Fruit fly (Drosophila melanogaster) whole organism, embryonic: ENCODE data around the gene Jhbp11.

Source experiments
- Antp ChIP-seq: fragments of 200-800 bp; sonication (Bioruptor generic); optimal IDR thresholded peaks from 3 replicates; lab custom pipeline; 2016; ENCODE audit warnings: missing biosample characterization, missing genetic modification characterization
- CG10209 ChIP-seq: fragments of 200-800 bp; sonication (Bioruptor generic); optimal IDR thresholded peaks from 3 replicates; lab custom pipeline; 2017; ENCODE audit warnings: missing biosample characterization, mild to moderate bottlenecking, missing genetic modification characterization, missing genetic modification reagents
- CG10267 ChIP-seq: fragments of 200-800 bp; sonication (Bioruptor generic); optimal IDR thresholded peaks from 2 replicates; lab custom pipeline; 2018; ENCODE audit warnings: missing biosample characterization, mild to moderate bottlenecking, missing genetic modification characterization, moderate library complexity
- CG10274 ChIP-seq: fragments of 200-800 bp; sonication (Bioruptor generic); optimal IDR thresholded peaks from 3 replicates; lab custom pipeline; 2017; ENCODE audit warnings: missing biosample characterization, mild to moderate bottlenecking, missing genetic modification characterization
- CG10431 ChIP-seq: fragments of 200-800 bp; sonication (Bioruptor generic); optimal IDR thresholded peaks from 3 replicates; lab custom pipeline; 2018; ENCODE audit warnings: missing biosample characterization, mild to moderate bottlenecking, missing genetic modification characterization
- CG10979 ChIP-seq: fragments of 200-800 bp; sonication (Bioruptor generic); optimal IDR thresholded peaks from 2 replicates; lab custom pipeline; 2018; ENCODE audit warnings: missing biosample characterization, mild to moderate bottlenecking, missing genetic modification characterization, moderate library complexity
- CG11560 ChIP-seq: fragments of 200-800 bp; sonication (Bioruptor generic); IDR thresholded peaks from 3 replicates; pipeline ENCODE4 v1.3.6; 2022; ENCODE audit warnings: missing biosample characterization, missing genetic modification characterization
- CG11695 ChIP-seq: fragments of 200-800 bp; sonication (Bioruptor generic); IDR thresholded peaks from 3 replicates; pipeline ENCODE4 v1.3.6; 2022; ENCODE audit warnings: missing biosample characterization, missing genetic modification characterization
- CG1233 ChIP-seq: fragments of 200-800 bp; sonication (Bioruptor generic); optimal IDR thresholded peaks from 4 replicates; lab custom pipeline; 2018; ENCODE audit warnings: missing biosample characterization, mild to moderate bottlenecking, missing genetic modification characterization
- CG16815 ChIP-seq: fragments of 200-800 bp; sonication (Bioruptor generic); optimal IDR thresholded peaks from 3 replicates; lab custom pipeline; 2017; ENCODE audit warnings: missing biosample characterization, mild to moderate bottlenecking, missing genetic modification characterization
- CG2202 ChIP-seq: fragments of 200-800 bp; sonication (Bioruptor generic); optimal IDR thresholded peaks from 2 replicates; lab custom pipeline; 2018; ENCODE audit warnings: missing biosample characterization, mild to moderate bottlenecking, missing genetic modification characterization
- CG32532 ChIP-seq: fragments of 200-800 bp; sonication (Bioruptor generic); IDR thresholded peaks from 2 replicates; pipeline ENCODE4 v1.3.6; 2022; ENCODE audit warnings: missing biosample characterization, missing genetic modification characterization
- CG34422 ChIP-seq: fragments of 200-800 bp; sonication (Bioruptor generic); IDR thresholded peaks from 3 replicates; pipeline ENCODE4 v1.3.6; 2022; ENCODE audit warnings: missing biosample characterization, missing genetic modification characterization
- CG3847 ChIP-seq: fragments of 200-800 bp; sonication (Bioruptor generic); IDR thresholded peaks from 2 replicates; pipeline ENCODE4 v1.3.6; 2022; ENCODE audit warnings: missing biosample characterization, missing genetic modification characterization
- CG5245 ChIP-seq: fragments of 200-800 bp; sonication (Bioruptor generic); optimal IDR thresholded peaks from 3 replicates; lab custom pipeline; 2016; ENCODE audit warnings: missing biosample characterization, missing genetic modification characterization
- CG6654 ChIP-seq: fragments of 200-800 bp; sonication (Bioruptor generic); optimal IDR thresholded peaks from 2 replicates; lab custom pipeline; 2017; ENCODE audit warnings: missing biosample characterization, mild to moderate bottlenecking, missing genetic modification characterization
- CG6683 ChIP-seq: fragments of 200-800 bp; sonication (Bioruptor generic); optimal IDR thresholded peaks from 2 replicates; lab custom pipeline; 2017; ENCODE audit warnings: missing biosample characterization, mild to moderate bottlenecking, missing genetic modification characterization, missing genetic modification reagents
- CG7556 ChIP-seq: fragments of 200-800 bp; sonication (Bioruptor generic); optimal IDR thresholded peaks from 2 replicates; lab custom pipeline; 2017; ENCODE audit warnings: missing biosample characterization, mild to moderate bottlenecking, missing genetic modification characterization
- Camta ChIP-seq: fragments of 200-800 bp; sonication (Bioruptor generic); optimal IDR thresholded peaks from 2 replicates; lab custom pipeline; 2016; ENCODE audit warnings: missing biosample characterization, missing genetic modification characterization
- Dfd ChIP-seq, 2 experiments: fragments of >200 bp; optimal IDR thresholded peaks; 2 replicates each; lab custom pipeline; 2017; ENCODE audit warnings: missing biosample characterization in 2 of 2, missing genetic modification characterization in 2 of 2
- Dll ChIP-seq: fragments of 200-800 bp; sonication (Bioruptor generic); IDR thresholded peaks from 4 replicates; pipeline ENCODE4 v1.3.6; 2022; ENCODE audit warnings: missing biosample characterization, missing genetic modification characterization; ENCODE audit not compliant: partially characterized antibody
- MESR4 ChIP-seq: fragments of 200-800 bp; sonication (Bioruptor generic); optimal IDR thresholded peaks from 2 replicates; lab custom pipeline; 2018; ENCODE audit warnings: missing biosample characterization, mild to moderate bottlenecking, missing genetic modification characterization, moderate library complexity
- NC2α ChIP-seq: fragments of 200-800 bp; sonication (Bioruptor generic); optimal IDR thresholded peaks from 2 replicates; lab custom pipeline; 2016; ENCODE audit warnings: missing biosample characterization, missing genetic modification characterization
- Rx ChIP-seq: fragments of 200-800 bp; sonication (Bioruptor generic); IDR thresholded peaks from 2 replicates; pipeline ENCODE4 v1.3.6; 2022; ENCODE audit warnings: missing biosample characterization, missing genetic modification characterization
- Side ChIP-seq: fragments of 200-800 bp; sonication (Bioruptor generic); optimal IDR thresholded peaks from 2 replicates; lab custom pipeline; 2016; ENCODE audit warnings: missing biosample characterization, missing genetic modification characterization
- Sox102F ChIP-seq: fragments of 200-800 bp; sonication (Bioruptor generic); optimal IDR thresholded peaks from 2 replicates; lab custom pipeline; 2018; ENCODE audit warnings: missing biosample characterization, mild to moderate bottlenecking, missing genetic modification characterization, moderate library complexity
- Spps ChIP-seq: fragments of 200-800 bp; sonication (Bioruptor generic); optimal IDR thresholded peaks from 2 replicates; lab custom pipeline; 2018; ENCODE audit warnings: missing biosample characterization, mild to moderate bottlenecking, missing genetic modification characterization
- Tbp ChIP-seq: fragments of >200 bp; optimal IDR thresholded peaks from 2 replicates; lab custom pipeline; 2018; ENCODE audit warnings: missing biosample characterization, missing genetic modification characterization
- Usf ChIP-seq: fragments of 200-800 bp; sonication (Bioruptor generic); optimal IDR thresholded peaks from 2 replicates; lab custom pipeline; 2017; ENCODE audit warnings: missing genotype, missing biosample characterization, missing genetic modification characterization
- Xbp1 ChIP-seq: fragments of 200-800 bp; sonication (Bioruptor generic); optimal IDR thresholded peaks from 3 replicates; lab custom pipeline; 2016; ENCODE audit warnings: missing biosample characterization, mild to moderate bottlenecking, missing genetic modification characterization
- Xrp1 ChIP-seq: fragments of 200-800 bp; sonication (Bioruptor generic); IDR thresholded peaks from 2 replicates; pipeline ENCODE4 v1.3.6; 2022; ENCODE audit warnings: missing biosample characterization, missing genetic modification characterization
- al ChIP-seq: fragments of 200-800 bp; sonication (Bioruptor generic); IDR thresholded peaks from 2 replicates; pipeline ENCODE4 v1.3.6; 2022; ENCODE audit warnings: missing biosample characterization, missing genetic modification characterization
- az2 ChIP-seq: fragments of 200-800 bp; sonication (Bioruptor generic); optimal IDR thresholded peaks from 3 replicates; lab custom pipeline; 2016; ENCODE audit warnings: missing biosample characterization, missing genetic modification characterization
- ci ChIP-seq: fragments of 200-800 bp; sonication (Bioruptor generic); IDR thresholded peaks from 3 replicates; pipeline ENCODE4 v1.3.6; 2022; ENCODE audit warnings: missing biosample characterization, missing genetic modification characterization
- crp ChIP-seq, 2 experiments: fragments of 200-800 bp; sonication (Bioruptor generic); optimal IDR thresholded peaks; 2 replicates in 1 of 2; 3 replicates in 1 of 2; lab custom pipeline; 2017; ENCODE audit warnings: missing biosample characterization in 2 of 2, missing genetic modification characterization in 2 of 2, mild to moderate bottlenecking in 1 of 2, moderate library complexity in 1 of 2
- dimm ChIP-seq: fragments of 200-800 bp; sonication (Bioruptor generic); IDR thresholded peaks from 2 replicates; pipeline ENCODE4 v1.3.6; 2022; ENCODE audit warnings: missing biosample characterization, missing genetic modification characterization
- dm ChIP-seq: fragments of 200-800 bp; sonication (Bioruptor generic); optimal IDR thresholded peaks from 3 replicates; lab custom pipeline; 2016; ENCODE audit warnings: missing biosample characterization, missing genetic modification characterization
- fd96Cb ChIP-seq: fragments of 200-800 bp; sonication (Bioruptor generic); optimal IDR thresholded peaks from 2 replicates; lab custom pipeline; 2018; ENCODE audit warnings: missing biosample characterization, mild to moderate bottlenecking, missing genetic modification characterization, moderate library complexity
- gcm ChIP-seq: fragments of 200-800 bp; sonication (Bioruptor generic); optimal IDR thresholded peaks from 2 replicates; lab custom pipeline; 2019; ENCODE audit warnings: missing biosample characterization, mild to moderate bottlenecking, missing genetic modification characterization, moderate library complexity
- jigr1 ChIP-seq: fragments of 200-800 bp; sonication (Bioruptor generic); IDR thresholded peaks from 3 replicates; pipeline ENCODE4 v1.3.6; 2022; ENCODE audit warnings: missing biosample characterization, missing genetic modification characterization
- lab ChIP-seq: fragments of 200-800 bp; sonication (Bioruptor generic); optimal IDR thresholded peaks from 3 replicates; lab custom pipeline; 2017; ENCODE audit warnings: missing biosample characterization, missing genetic modification characterization, mild to moderate bottlenecking, moderate library complexity, missing genetic modification reagents
- lbe ChIP-seq: fragments of 200-800 bp; sonication (Bioruptor generic); optimal IDR thresholded peaks from 2 replicates; lab custom pipeline; 2016; ENCODE audit warnings: missing biosample characterization, mild to moderate bottlenecking, missing genetic modification characterization
- luna ChIP-seq: fragments of 200-800 bp; sonication (Bioruptor generic); optimal IDR thresholded peaks from 2 replicates; lab custom pipeline; 2016; ENCODE audit warnings: missing biosample characterization, missing genetic modification characterization
- mld ChIP-seq: fragments of 200-800 bp; sonication (Bioruptor generic); IDR thresholded peaks from 3 replicates; pipeline ENCODE4 v1.3.6; 2022; ENCODE audit warnings: missing biosample characterization, missing genetic modification characterization; ENCODE audit not compliant: partially characterized antibody
- pnt ChIP-seq: fragments of 200-800 bp; sonication (Bioruptor generic); optimal IDR thresholded peaks from 3 replicates; lab custom pipeline; 2016; ENCODE audit warnings: missing biosample characterization, missing genetic modification characterization
- stc ChIP-seq: fragments of 200-800 bp; sonication (Bioruptor generic); IDR thresholded peaks from 2 replicates; pipeline ENCODE4 v1.3.6; 2022; ENCODE audit warnings: missing biosample characterization, missing genetic modification characterization
- stwl ChIP-seq: fragments of 200-800 bp; sonication (Bioruptor generic); optimal IDR thresholded peaks from 3 replicates; lab custom pipeline; 2018; ENCODE audit warnings: missing biosample characterization, mild to moderate bottlenecking, missing genetic modification characterization, moderate library complexity
- unpg ChIP-seq: fragments of 200-800 bp; sonication (Bioruptor generic); optimal IDR thresholded peaks from 3 replicates; lab custom pipeline; 2018; ENCODE audit warnings: missing biosample characterization, mild to moderate bottlenecking, missing genetic modification characterization, moderate library complexity
- vfl ChIP-seq: fragments of 200-800 bp; sonication (Bioruptor generic); optimal IDR thresholded peaks from 2 replicates; lab custom pipeline; 2016; ENCODE audit warnings: missing biosample characterization, missing genetic modification characterization

The Jhbp11 gene

DNA sequence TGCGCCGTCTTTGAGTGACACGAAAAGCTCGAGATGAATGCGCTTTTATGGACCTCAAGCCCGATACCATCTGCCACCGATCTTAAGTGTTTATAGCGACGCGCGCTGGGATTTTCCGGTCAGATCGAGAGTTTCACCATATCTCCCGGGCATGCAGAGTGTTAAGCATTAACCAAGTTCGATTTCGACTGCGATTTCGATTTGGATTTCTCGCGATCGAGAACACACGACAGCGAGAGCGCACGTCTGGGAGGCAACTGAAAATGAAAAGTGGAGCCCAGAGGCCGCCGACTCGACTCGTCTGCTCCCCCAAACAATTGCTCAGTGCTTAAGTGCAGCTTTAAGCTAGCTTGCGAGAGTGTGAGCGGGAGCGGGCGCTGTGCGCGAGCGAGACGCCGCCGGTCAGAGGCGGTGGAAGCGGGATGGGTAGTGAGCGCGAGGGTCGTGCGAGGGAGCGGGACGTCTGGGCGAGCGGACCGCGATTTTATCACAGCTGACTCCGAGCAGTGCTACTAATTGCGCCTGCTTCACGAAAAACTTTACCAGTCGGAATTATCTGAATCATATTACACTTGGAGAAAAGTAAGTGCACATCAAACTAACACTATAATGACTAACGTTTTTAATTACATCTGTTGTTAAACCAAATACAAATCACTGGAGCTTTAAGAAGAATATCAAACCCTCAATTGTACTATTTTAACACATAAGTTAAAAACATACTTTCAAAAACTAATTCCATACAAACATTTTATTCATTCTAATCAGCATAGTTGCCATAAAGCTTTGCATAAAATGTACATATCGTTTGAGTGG, 31.0 kb upstream of the Jhbp11 start, which contains the start of gene spz (continued):
- no peak for TF ChIP-seq CG1233 (GFP tag; lab: Kevin White, UChicago)
- no peak for TF ChIP-seq CG7556 (GFP tag; lab: Kevin White, UChicago)
- no peak for TF ChIP-seq Xrp1
- no peak for TF ChIP-seq CG16815
- no peak for TF ChIP-seq stwl
- no peak for TF ChIP-seq gcm
- no peak for TF ChIP-seq Dfd (GFP tag; optimal IDR thresholded peaks at IDR 0.05; lab: Kevin White, UChicago)
- no peak for TF ChIP-seq CG6683
- no peak; the same call in none of the 2 replicates for TF ChIP-seq CG32532 (GFP tag; lab: Robert Waterston, UW)
- TF ChIP-seq Rx: no peak
- TF ChIP-seq dm: no peak
- no peak for TF ChIP-seq lbe (GFP tag; lab: Kevin White, UChicago)
- TF ChIP-seq CG10274: no peak
- TF ChIP-seq Side (GFP tag; lab: Kevin White, UChicago): no peak
- TF ChIP-seq CG34422 (GFP tag; lab: Robert Waterston, UW): 0 out of 3 replicates have a peak, but pooled peaks have one; percentile 48
- peak; percentile 54; the same call in 1 of the 3 replicates for TF ChIP-seq CG11695 (GFP tag; lab: Robert Waterston, UW)
- no peak for TF ChIP-seq pnt (GFP tag; lab: Kevin White, UChicago)
- TF ChIP-seq Antp (GFP tag; lab: Kevin White, UChicago): no peak
- no peak for TF ChIP-seq az2 (GFP tag; lab: Kevin White, UChicago)
- TF ChIP-seq luna (GFP tag; lab: Kevin White, UChicago): no peak
- TF ChIP-seq CG3847 (GFP tag; lab: Robert Waterston, UW): no peak
- TF ChIP-seq CG5245 (GFP tag; lab: Kevin White, UChicago): no peak
- TF ChIP-seq mld (GFP tag; lab: Robert Waterston, UW): no peak
- no peak for TF ChIP-seq CG2202 (tag; lab: Kevin White, UChicago)
- 0 out of 2 replicates have a peak, but pooled peaks have one; percentile 6 for TF ChIP-seq al (GFP tag; lab: Robert Waterston, UW)
- no peak for TF ChIP-seq CG11560 (tag; lab: Robert Waterston, UW)
- no peak for TF ChIP-seq Spps (tag; lab: Kevin White, UChicago)
- TF ChIP-seq Usf (GFP tag; lab: Kevin White, UChicago): no peak
- TF ChIP-seq vfl (GFP tag; lab: Kevin White, UChicago): no peak
- peak; percentile 17 for TF ChIP-seq CG10209 (GFP tag; lab: Kevin White, UChicago)
- no peak for TF ChIP-seq dimm
- TF ChIP-seq unpg (GFP tag; lab: Kevin White, UChicago): peak; percentile 46
- TF ChIP-seq Dll: no peak
- TF ChIP-seq Sox102F: peak; percentile 54
- TF ChIP-seq fd96Cb (tag; lab: Kevin White, UChicago): peak; percentile 6
- peak; percentile 32 for TF ChIP-seq Xbp1 (GFP tag; lab: Kevin White, UChicago)
- peak; percentile 14; the same call in 1 of the 2 replicates for TF ChIP-seq stc (GFP tag; lab: Robert Waterston, UW)
- TF ChIP-seq Camta (GFP tag; lab: Kevin White, UChicago): no peak
- TF ChIP-seq lab (GFP tag; lab: Kevin White, UChicago): peak; percentile 28
- TF ChIP-seq ci (GFP tag; lab: Robert Waterston, UW): no peak
- TF ChIP-seq NC2α: no peak
- no peak for TF ChIP-seq CG10431
- no peak for TF ChIP-seq CG10979
- TF ChIP-seq MESR4 (GFP tag; lab: Kevin White, UChicago): no peak
- TF ChIP-seq jigr1: no peak
- no peak for TF ChIP-seq CG10267 (tag; lab: Kevin White, UChicago)
- no peak for TF ChIP-seq Tbp (GFP tag; lab: Kevin White, UChicago)
- peak in 1 of 2 experiments; percentile 40 for TF ChIP-seq crp (GFP tag; optimal IDR thresholded peaks at IDR 0.05; lab: Kevin White, UChicago)
- TF ChIP-seq CG6654 (GFP tag; lab: Kevin White, UChicago): no peak
